Worm (Caenorhabditis elegans): Measurements from ENCODE around the gene fipr-11.

The fipr-11 gene

ce11 chrV:9937435-9937834 is 31.4 kb upstream of the fipr-11 start, which contains the start of gene srj-33:
Gene srj-33 (minus strand): TSS chrV:9937535.
- TF ChIP-seq Y22D7AL.16 (tag; optimal IDR thresholded peaks at IDR 0.05) (no peak), hlh-13 (GFP tag; optimal IDR thresholded peaks at IDR 0.05) (no peak), mec-3 (tag; optimal IDR thresholded peaks at IDR 0.05; ENCODE audit: borderline replicate concordance) (no peak), fkh-10 (GFP tag; optimal IDR thresholded peaks at IDR 0.05) (no peak)

DNA sequence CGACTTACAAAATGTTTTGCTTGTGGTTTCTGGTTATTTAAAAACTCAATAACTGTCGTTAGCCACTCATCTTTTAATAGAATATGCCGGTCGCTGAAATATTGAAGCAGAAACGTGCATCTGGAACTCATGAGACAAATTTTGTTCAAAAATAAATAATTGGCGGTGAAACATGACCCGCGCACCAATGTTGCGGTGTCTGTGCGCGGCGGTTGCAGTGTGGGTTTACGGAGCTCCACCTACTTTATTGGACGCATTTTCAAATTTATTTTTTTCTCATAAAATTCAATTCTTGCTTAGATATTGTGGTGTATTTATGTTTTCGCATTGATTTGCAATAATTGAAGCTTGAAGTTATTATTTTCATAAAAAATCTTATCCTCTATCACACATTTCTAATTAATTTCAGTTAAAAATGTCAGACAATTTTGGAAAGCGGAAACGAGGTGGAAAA is 24.6 kb upstream of the fipr-11 start, which contains the start of the genes rmh-2 and suds-3:
Gene rmh-2 (minus strand): TSS at position 164 of the 454 bp plus-strand sequence.
Gene suds-3 (plus strand): TSS at position 404 of the 454 bp plus-strand sequence.
- TF ChIP-seq ceh-34 (tag; optimal IDR thresholded peaks at IDR 0.05) (peak; percentile 65), sox-2 (GFP tag; IDR thresholded peaks at IDR 0.05) (no peak), ceh-24 (tag; optimal IDR thresholded peaks at IDR 0.05) (no peak), npax-4 (tag; optimal IDR thresholded peaks at IDR 0.05) (no peak), tbx-7 (tag; optimal IDR thresholded peaks at IDR 0.05) (no peak), ceh-6 (GFP tag; optimal IDR thresholded peaks at IDR 0.05) (no peak), nhr-232 (tag; optimal IDR thresholded peaks at IDR 0.05) (no peak), gmeb-2 (tag; optimal IDR thresholded peaks at IDR 0.05) (no peak), ahr-1 (tag; optimal IDR thresholded peaks at IDR 0.05) (no peak), fax-1 (tag; optimal IDR thresholded peaks at IDR 0.05) (no peak), elt-2 (tag; optimal IDR thresholded peaks at IDR 0.05) (peak; percentile 20), ama-1 (optimal IDR thresholded peaks at IDR 0.05) (no peak), ceh-31 (tag; optimal IDR thresholded peaks at IDR 0.05) (peak; percentile 4), tbx-2 (tag; optimal IDR thresholded peaks at IDR 0.05) (peak; percentile 38), pqm-1 (tag; optimal IDR thresholded peaks at IDR 0.05) (no peak), pag-3 (tag; optimal IDR thresholded peaks at IDR 0.05; ENCODE audit: borderline replicate concordance) (no peak), ztf-16 (tag; optimal IDR thresholded peaks at IDR 0.05) (no peak), pat-9 (tag; optimal IDR thresholded peaks at IDR 0.05) (no peak), nfya-1 (tag; optimal IDR thresholded peaks at IDR 0.05) (peak; percentile 43), dve-1 (tag; optimal IDR thresholded peaks at IDR 0.05) (no peak), K09A11.1 (tag; optimal IDR thresholded peaks at IDR 0.05; ENCODE audit: insufficient read depth) (peak; percentile 49), ceh-18 (tag; optimal IDR thresholded peaks at IDR 0.05) (no peak), lin-11 (tag; optimal IDR thresholded peaks at IDR 0.05) (no peak), rnt-1 (tag; optimal IDR thresholded peaks at IDR 0.05) (no peak), sdc-2 (tag; optimal IDR thresholded peaks at IDR 0.05) (no peak)

DNA sequence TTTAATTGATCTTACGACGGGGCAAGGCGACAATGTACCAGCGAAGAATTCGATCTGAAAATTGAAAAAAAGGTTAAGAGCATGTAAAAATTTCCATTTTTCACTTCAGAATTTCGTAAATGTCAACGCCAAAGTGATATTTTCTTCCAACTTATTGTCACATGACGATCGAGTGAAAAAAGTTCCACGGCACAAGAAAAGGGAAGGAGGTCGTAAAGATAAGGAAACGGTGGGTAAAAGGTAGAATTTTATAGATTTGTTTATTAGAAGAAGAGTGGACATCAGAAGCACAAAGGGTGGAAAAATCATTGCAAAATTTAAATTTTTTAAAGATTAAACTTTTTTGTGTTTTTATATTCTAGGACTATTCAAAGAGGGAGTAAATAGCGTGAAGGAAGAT is 21.9 kb upstream of the fipr-11 start:
- TF ChIP-seq sox-2 (GFP tag; IDR thresholded peaks at IDR 0.05) (no peak), hlh-30 (tag; optimal IDR thresholded peaks at IDR 0.05; ENCODE audit: insufficient read depth) (peak; percentile 19)

DNA sequence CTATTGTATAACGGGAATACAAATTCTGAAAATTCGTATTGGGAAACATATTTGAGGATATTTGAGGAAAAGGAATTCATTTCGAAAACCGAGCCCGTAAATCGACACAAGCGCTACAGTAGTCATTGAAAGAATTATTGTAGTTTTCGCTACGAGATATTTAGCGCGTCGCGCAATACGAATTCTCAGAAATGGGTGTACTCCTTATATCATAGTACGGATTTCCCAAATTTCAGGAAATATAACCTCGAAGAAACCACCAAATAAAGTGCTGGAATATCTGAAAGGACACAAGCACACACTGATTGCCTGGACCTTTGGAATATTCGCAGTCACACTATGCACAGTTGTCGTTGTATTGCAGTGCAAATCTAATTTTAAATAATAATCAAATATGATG is 21.4 kb upstream of the fipr-11 start:
- TF ChIP-seq sox-2 (GFP tag; IDR thresholded peaks at IDR 0.05) (no peak), zip-5 (tag; optimal IDR thresholded peaks at IDR 0.05) (no peak), unc-55 (GFP tag; optimal IDR thresholded peaks at IDR 0.05) (no peak), tbx-7 (tag; optimal IDR thresholded peaks at IDR 0.05) (no peak), dve-1 (tag; optimal IDR thresholded peaks at IDR 0.05) (no peak), che-1 (tag; optimal IDR thresholded peaks at IDR 0.05) (no peak), rnt-1 (tag; optimal IDR thresholded peaks at IDR 0.05) (no peak), gmeb-2 (tag; optimal IDR thresholded peaks at IDR 0.05) (no peak), ceh-14 (tag; optimal IDR thresholded peaks at IDR 0.05) (no peak), hlh-8 (tag; optimal IDR thresholded peaks at IDR 0.05) (no peak), nhr-11 (tag; optimal IDR thresholded peaks at IDR 0.05) (no peak), ceh-6 (GFP tag; optimal IDR thresholded peaks at IDR 0.05) (no peak), unc-3 (GFP tag; conservative IDR thresholded peaks at IDR 0.05) (no peak), unc-3 (tag; optimal IDR thresholded peaks at IDR 0.05) (no peak), ceh-48 (tag; optimal IDR thresholded peaks at IDR 0.05) (no peak), ref-2 (tag; optimal IDR thresholded peaks at IDR 0.05) (no peak), pqm-1 (tag; optimal IDR thresholded peaks at IDR 0.05) (no peak)

Measured in whole organism, late embryonic.